Worm (Caenorhabditis elegans) whole organism, L4/young adult: ENCODE data around the gene Y15E3A.4.
A peak's percentile ranks its signal among the peaks of the same experiment; 100 is the strongest.

Source experiments
- W03F9.2 ChIP-seq: fragments of 150-350 bp; optimal IDR thresholded peaks from 2 replicates; lab custom pipeline; 2014; ENCODE audit warnings: missing biosample characterization, missing genetic modification characterization
- dao-5 ChIP-seq: sonication (generic microtip); optimal IDR thresholded peaks from 2 replicates; lab custom pipeline; 2016; ENCODE audit warnings: missing genotype, missing genetic modification characterization, moderate library complexity, missing compliant biosample characterization
- him-1 ChIP-seq: sonication (generic microtip); optimal IDR thresholded peaks from 2 replicates; lab custom pipeline; 2016; ENCODE audit warnings: missing genotype, missing genetic modification reagents, missing genetic modification characterization, missing compliant biosample characterization

Gene Y15E3A.4

DNA sequence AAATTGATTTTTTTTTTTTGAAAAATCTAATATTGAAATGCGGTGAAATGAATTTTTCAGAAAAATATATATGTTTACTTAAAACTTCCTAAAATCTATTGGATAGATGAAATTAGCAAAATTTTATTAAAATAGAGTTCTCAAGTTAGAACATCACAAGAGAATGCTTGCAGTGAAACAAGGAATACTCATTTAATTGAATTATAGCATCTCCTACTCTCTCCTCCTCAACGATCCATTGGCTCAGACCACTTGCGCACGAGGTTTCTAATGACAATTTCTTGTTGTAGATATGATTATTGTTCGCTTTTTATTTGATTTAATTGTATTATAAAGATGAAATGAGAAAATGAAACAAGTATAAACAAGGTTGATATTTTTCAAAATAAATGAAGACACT is 9.0 kb upstream of the Y15E3A.4 start:
- no peak for TF ChIP-seq him-1 (tag; lab: Kevin White, UChicago)
- no peak for TF ChIP-seq W03F9.2
- no peak for TF ChIP-seq dao-5 (tag; lab: Kevin White, UChicago)

DNA sequence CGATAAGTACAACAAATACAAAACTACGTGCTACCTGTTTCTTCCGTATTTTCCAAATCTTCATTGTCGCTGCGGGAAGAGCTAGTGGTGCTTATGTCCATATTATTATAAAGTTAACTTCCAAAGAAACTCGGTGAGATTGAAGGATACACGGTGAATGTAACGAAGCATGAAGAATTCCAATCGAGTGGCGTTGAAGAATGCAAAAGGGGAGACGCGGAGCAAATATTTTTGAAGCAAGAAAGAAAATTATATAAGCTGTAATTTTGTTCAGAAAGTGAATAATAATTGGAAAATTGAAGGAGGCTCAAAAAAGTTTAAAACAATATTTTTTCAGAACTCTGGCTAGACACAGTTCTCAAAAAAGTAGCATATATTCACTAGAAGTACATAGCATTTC is 5.1 kb upstream of the Y15E3A.4 start, which contains the start of gene Y15E3A.3:
Y15E3A.3 (minus strand) TSS at position 101 of the 400 bp plus-strand sequence.
- no peak for TF ChIP-seq dao-5 (tag; lab: Kevin White, UChicago)

DNA sequence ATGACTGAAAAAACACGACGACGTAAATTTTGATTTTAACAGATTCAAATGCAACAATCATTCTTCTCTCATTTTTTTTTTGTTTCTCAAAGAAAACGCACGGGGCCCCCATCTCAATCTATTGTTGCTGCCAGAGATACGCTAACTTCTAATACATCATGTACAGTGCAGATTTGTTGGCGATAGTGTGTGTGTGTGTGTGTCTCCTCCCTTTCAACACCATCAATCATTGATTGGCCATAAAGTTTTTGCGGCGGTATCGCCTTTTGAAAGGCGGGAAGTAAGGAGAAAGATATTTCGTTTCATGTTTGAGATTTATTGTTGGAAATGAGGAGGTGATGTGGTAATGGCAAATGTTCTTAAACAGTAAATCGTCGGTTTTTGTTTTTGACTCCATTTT is 3.5 kb upstream of the Y15E3A.4 start:
- TF ChIP-seq W03F9.2 = no peak
- no peak for TF ChIP-seq him-1 (tag; lab: Kevin White, UChicago)
- no peak for TF ChIP-seq dao-5 (tag; lab: Kevin White, UChicago)

DNA sequence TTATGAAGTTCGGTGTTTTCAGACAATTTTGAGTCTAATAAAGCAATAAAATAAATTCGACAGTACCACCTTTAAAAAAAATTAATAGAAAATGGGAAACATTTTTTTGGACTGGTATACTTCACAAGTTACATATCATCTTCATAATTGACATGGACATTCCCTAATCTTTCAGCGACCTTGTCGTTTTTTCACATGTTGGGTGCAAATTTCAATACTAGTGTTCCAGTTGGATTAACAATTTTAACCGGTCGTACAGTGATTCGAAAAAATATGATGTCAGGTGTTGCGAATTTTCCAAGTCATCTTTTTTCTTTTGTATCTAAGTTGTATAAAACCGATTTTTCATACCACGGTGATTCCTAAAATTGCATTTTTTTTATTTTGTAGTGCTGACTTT is 2.4 kb upstream of the Y15E3A.4 start:
- no peak for TF ChIP-seq dao-5 (tag; lab: Kevin White, UChicago)
- TF ChIP-seq him-1 (tag; lab: Kevin White, UChicago) = no peak
- no peak for TF ChIP-seq W03F9.2

- TF ChIP-seq him-1 (tag; lab: Kevin White, UChicago) (no peak), dao-5 (tag; lab: Kevin White, UChicago) (no peak), W03F9.2 (no peak)
These were observed 4.1 kb downstream of the Y15E3A.4 start for ce11 chrX:15334897-15335296.

DNA sequence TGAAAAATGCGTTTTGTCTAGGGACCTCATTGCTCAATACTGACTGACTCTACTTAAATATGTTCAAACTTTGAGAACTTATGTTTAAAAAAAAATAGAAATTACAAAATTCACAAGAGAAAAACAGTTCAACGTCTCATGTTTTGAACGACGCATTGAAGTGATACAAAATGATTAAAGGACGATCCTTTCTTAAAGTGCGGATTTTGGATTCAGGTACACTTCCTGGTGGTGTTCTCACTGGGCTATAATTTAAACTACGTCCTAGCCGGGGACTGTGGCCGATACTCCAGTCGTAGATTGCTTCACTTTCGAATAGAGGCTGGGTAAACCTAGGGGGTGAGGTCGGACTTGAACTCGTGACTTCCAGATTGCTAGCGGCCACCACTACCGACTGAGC is 4.9 kb downstream of the Y15E3A.4 start:
- TF ChIP-seq dao-5 (tag; lab: Kevin White, UChicago) (no peak), W03F9.2 (no peak), him-1 (tag; lab: Kevin White, UChicago) (no peak)

- TF ChIP-seq W03F9.2 (no peak), dao-5 (tag; lab: Kevin White, UChicago) (no peak), him-1 (tag; lab: Kevin White, UChicago) (no peak)
These were observed 5.6 kb downstream of the Y15E3A.4 start for ce11 chrX:15336392-15336791.

DNA sequence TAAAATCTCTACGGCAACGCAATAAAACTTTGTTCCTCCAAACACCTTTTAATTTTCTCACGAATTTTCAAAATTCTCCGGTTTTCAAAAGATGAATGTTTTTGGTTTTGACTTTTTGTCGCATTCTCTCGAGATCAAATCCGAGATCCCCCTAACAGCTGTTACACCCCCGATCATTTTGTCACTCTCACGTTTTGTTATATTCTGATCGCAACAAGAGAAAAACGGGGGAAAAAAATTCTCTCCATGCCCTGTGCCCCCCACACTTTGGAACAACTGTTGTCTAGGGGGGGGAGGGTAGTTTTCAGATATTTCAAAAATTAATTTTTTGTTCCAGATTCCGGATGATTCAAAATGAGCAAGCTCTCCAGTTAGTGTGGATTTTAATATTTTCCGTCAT is 7.4 kb downstream of the Y15E3A.4 start:
- TF ChIP-seq him-1 (tag; lab: Kevin White, UChicago) = no peak

- TF ChIP-seq dao-5 (tag; lab: Kevin White, UChicago) = no peak
- TF ChIP-seq W03F9.2 = no peak
- no peak for TF ChIP-seq him-1 (tag; lab: Kevin White, UChicago)
These were observed 9.2 kb downstream of the Y15E3A.4 start, which contains the start of gene Y15E3A.5 for ce11 chrX:15339807-15340596. TSS of gene Y15E3A.5 (plus strand) at chrX:15340558.

DNA sequence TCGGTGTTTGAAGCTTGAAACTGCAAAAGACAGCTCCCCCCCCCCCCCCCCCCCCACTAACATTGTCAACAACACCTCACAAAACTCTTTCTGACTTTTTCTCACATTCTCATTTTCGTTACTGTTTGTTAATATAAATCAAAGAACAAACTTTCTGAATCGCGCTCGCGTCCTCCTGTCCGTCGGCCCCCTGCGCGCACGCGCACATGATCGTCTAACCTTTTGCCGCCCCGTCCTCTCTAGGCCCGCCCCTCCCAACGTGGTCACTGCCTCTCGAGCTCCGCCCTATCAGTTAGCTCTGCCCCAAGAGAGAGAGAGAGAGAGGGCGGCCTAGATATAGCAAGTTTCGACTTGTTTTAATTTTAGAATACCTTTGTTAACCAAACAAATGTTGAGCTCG is 10.0 kb downstream of the Y15E3A.4 start:
- TF ChIP-seq dao-5 (tag; lab: Kevin White, UChicago) (no peak), W03F9.2 (no peak), him-1 (tag; lab: Kevin White, UChicago) (no peak)

ce11 chrX:15342092-15342491 is 11.3 kb downstream of the Y15E3A.4 start:
- TF ChIP-seq him-1 (tag; lab: Kevin White, UChicago) (peak; percentile 58), W03F9.2 (no peak), dao-5 (tag; lab: Kevin White, UChicago) (no peak)

DNA sequence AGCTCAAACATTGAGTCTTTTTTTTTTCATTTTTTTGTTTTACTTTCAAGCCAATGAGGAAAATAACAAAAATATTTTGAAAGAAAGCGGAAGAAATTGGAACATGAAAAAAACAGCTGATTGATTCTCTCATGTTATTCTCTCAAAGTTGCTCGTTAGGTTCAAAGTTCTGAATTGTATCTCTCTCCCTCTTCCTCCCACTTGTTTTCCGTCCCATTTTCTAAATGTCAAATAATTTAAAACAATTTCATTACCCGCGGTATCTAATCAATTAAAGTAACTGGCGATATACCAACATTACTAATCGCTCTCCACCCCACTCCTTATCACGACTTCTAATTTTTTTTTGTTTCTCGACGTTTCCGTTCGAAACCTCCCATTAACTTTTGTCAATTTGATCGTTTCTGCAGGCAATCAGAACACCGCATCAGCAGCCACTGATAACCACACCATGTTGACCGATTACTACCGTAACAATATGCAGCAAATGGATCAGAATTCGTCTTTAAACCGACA is 12.0 kb downstream of the Y15E3A.4 start:
- TF ChIP-seq W03F9.2 (no peak), him-1 (tag; lab: Kevin White, UChicago) (no peak), dao-5 (tag; lab: Kevin White, UChicago) (no peak)

ce11 chrX:15343971-15344370 is 13.2 kb downstream of the Y15E3A.4 start:
- TF ChIP-seq dao-5 (tag; lab: Kevin White, UChicago) (no peak), W03F9.2 (no peak), him-1 (tag; lab: Kevin White, UChicago) (no peak)

- no peak for TF ChIP-seq W03F9.2
- TF ChIP-seq dao-5 (tag; lab: Kevin White, UChicago) = no peak
- no peak for TF ChIP-seq him-1 (tag; lab: Kevin White, UChicago)
These were observed 14.8 kb downstream of the Y15E3A.4 start for ce11 chrX:15345346-15346198.
